Fruit fly (Drosophila melanogaster) ovary, adult (tissue): ENCODE data around the gene RpS19a.

Experiments
- CG17801 ChIP-seq: fragments of 200-800 bp; optimal IDR thresholded peaks from 2 replicates; lab custom pipeline; 2019; ENCODE audit warnings: missing biosample characterization, mild to moderate bottlenecking, missing genetic modification characterization, moderate library complexity; ENCODE audit not compliant: partially characterized antibody

Gene RpS19a

DNA sequence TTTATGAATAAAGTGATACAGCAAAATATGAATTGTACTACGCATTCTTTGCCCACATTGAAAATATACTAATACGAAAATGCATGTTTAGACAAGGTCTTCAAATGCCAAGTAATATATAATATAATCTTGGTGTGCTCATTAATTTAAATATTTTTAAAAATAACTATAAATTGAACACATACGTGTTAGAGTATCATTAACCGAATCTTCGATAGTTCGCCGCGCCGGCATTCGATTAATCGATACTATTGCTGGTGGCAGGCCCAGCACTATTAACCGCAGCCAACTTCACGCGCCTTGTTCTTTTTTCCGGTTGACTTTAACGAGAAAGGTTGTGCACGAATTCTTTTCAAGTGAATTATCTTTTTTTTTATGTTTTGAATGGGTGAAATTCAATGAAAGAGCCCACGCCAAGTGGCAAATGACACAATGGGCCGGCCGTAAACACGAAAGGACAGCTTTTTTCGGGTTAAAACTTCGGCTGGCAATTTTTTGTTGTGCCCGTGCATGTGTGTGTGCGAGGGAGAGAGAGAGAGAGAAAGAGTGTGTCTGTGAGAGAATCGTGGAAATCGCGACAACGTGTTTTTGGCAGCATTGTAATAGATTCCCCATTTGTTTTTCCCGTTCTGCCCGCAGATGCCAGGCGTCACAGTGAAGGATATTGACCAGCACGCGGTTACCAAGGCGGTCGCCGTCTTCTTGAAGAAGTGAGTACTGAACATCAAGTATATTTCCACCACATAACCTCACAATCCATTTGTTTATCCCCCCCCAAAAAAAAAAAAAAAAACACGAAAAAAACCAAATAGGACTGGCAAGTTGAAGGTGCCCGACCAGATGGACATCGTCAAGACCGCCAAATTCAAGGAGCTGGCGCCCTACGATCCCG lies at the start of gene RpS19a:
RpS19a (plus strand) TSS at position 301 of the 892 bp plus-strand sequence.
- TF ChIP-seq CG17801 = peak; percentile 89

- TF ChIP-seq CG17801 = peak; percentile 20
Measured at dm6 chrX:16593418-16593817, 44.3 kb upstream of the RpS19a start, which contains the start of the genes SMC3 and Ubc7. Gene SMC3, minus strand, starts transcription at chrX:16593439. Gene Ubc7, plus strand, starts transcription at chrX:16593677.

DNA sequence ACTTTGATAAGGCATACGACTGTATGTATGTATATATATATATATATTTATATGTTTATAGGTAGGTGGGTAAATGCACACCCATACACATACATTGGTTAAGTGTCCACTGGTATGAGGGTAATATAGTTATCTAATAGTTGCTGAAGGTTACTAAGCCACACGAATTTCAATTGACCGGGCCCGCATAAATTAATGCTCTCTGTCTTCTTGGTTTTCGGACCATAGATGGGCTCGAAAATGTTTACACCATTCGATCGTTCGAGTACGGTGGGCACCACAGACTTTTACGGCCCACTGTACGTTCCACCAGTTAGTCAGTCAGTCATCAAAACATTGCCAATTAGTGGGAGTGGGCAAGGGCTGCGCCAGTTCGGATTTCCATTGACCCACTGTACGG lies 42.3 kb upstream of the RpS19a start:
- TF ChIP-seq CG17801 = no peak

DNA sequence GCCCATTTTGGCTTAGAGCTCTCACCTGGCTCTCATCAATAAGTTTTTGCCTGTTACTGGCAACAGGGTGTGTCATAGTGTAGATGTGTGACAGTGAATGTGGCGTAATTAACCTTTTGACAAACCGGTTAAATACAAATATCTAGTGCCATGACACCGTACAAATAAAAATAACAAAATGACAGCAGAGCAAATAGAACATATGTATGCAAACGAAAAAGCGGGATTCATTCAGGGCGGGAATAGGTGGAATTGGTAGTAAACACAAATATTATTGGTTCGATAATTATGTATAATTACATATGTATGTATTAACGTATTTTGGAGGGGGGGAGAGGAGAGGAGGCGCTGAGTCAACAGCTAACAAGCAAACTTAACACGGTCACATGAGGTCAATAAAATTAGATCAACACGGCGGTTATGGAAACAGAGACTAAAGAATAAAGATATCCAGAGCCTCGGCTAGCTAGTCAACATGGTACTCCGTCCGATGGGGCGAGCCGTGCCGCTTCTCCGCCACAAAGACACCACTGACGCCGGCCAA lies 41.4 kb upstream of the RpS19a start:
- no peak for TF ChIP-seq CG17801

dm6 chrX:16598336-16598977 lies 39.2 kb upstream of the RpS19a start:
- TF ChIP-seq CG17801 = peak; percentile 23

- peak; percentile 60 for TF ChIP-seq CG17801
Measured at dm6 chrX:16598978-16599664, 38.6 kb upstream of the RpS19a start, which contains the start of the genes CG9784 and Nup153. Gene CG9784, minus strand, starts transcription at chrX:16599215. Gene Nup153, plus strand, starts transcription at chrX:16599241.

- TF ChIP-seq CG17801 = no peak
Measured at dm6 chrX:16599770-16600169, 37.9 kb upstream of the RpS19a start.

DNA sequence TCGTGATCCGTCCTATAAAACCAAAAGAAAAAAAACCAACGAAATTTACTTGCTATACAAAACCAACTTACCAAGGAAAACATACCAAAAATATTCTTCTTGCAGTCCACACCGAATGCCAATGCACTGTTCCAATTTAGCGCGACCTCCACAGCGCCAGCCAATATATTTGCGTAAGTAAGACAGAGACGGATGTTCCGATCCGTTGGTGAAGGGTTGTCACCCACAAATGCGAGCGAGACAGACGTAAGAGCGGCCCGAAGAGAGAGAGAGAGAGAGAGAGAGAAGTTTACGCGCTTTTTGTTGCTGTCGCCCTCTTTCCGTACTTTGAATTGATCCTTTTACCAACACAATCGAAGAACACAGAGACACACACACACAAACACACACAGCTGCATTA lies 29.9 kb upstream of the RpS19a start:
- no peak for TF ChIP-seq CG17801

dm6 chrX:16610601-16611058 lies 27.1 kb upstream of the RpS19a start, which contains the start of gene mbt:
Gene mbt, plus strand, starts transcription at chrX:16610685.
- peak; percentile 7 for TF ChIP-seq CG17801

dm6 chrX:16616773-16617738 lies 20.6 kb upstream of the RpS19a start:
- no peak for TF ChIP-seq CG17801

DNA sequence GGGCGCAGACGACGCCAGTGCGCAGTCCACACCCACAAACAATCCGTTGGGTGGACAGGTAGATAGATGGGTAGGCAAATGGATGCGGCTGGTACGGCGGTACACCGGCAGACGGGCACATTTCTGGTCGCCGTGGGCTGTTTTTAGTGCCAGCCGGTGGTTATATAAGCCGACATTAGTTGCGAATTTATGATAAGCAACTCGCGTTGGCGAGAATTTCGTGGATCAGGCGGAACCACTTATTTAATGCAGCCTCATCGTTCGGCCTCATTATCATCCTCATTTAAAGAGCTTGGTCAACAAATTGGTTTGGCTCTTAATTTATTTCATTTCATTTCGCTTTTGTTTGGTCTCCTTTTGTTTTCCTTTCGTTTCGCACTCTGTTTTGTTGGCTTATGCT lies 19.0 kb upstream of the RpS19a start:
- no peak for TF ChIP-seq CG17801

- TF ChIP-seq CG17801 = no peak
Measured at dm6 chrX:16621462-16621861, 16.2 kb upstream of the RpS19a start, which contains the start of gene CG9782. Gene CG9782, minus strand, starts transcription at chrX:16621589.

DNA sequence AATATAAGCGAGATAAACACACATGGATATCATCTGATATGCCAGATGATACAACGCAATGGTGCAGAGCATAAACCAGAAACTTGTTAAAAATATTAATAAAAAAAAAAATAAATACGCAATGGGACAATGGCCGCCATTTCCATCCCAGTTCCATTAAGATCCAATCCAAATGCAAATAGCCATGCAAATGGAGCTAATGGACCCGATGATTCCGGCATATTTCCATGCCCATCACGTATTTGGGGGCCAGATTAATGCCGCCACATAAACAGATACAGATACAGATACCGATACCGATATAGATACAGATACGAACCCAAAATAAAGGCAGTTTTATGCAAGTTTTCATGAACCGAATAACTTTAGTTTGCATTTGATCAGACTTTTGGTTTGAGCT lies 14.2 kb upstream of the RpS19a start:
- no peak for TF ChIP-seq CG17801

DNA sequence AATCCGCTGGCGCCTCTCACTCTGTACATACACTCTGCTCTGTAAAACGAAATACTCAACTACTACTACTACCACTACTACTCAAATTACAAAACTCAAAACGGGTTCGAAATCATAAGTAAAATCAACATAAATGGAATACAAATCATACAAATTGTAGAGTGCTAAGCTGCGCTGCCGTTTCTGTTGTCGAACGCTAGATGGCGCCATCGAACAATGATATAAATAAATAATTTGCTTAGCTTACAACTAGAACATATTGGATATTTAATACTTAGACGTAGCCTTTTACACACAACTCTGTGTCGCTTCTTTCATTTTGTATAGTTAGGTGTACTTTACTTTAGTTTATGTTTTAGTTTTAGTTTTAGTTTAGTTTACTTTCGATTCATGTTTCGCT lies 13.2 kb upstream of the RpS19a start:
- TF ChIP-seq CG17801 = no peak

DNA sequence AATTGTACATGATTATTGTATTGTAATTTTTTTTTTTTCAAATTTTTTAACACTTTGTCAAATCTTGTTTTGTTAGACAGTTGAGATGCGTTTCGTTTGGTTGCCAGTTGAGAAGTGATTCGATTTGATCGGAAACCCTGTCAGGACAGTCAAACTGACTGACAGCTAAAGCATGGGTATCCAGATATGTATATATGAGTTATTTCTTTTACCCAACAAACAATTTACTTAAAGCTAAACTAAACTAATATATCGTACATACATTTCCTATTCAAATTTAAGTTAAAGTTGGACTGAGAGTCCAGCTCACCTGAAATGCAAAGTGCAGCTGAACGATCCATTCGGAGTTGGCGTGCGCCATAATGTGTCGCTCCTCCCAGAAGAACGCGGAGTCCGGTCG lies 5.6 kb upstream of the RpS19a start, which contains the start of gene CG9777:
CG9777 (minus strand) TSS at position 101 of the 400 bp plus-strand sequence.
- no peak for TF ChIP-seq CG17801
